Worm (Caenorhabditis elegans) whole organism, young adult: Measurements from ENCODE around the gene tag-131.

ENCODE experiments used
- K12H6.12 ChIP-seq: fragments of 200-800 bp; sonication (Bioruptor generic); optimal IDR thresholded peaks from 2 replicates; lab custom pipeline; 2018; ENCODE audit warnings: mild to moderate bottlenecking, missing genetic modification characterization, missing compliant biosample characterization
- fkh-3 ChIP-seq: sonication (generic microtip); optimal IDR thresholded peaks from 2 replicates; lab custom pipeline; 2016; ENCODE audit warnings: mild to moderate bottlenecking, missing genetic modification characterization, missing compliant biosample characterization
- hmg-1.2 ChIP-seq: fragments of 200-800 bp; sonication (Bioruptor generic); IDR thresholded peaks from 2 replicates; pipeline ENCODE4 v1.3.6; 2022; ENCODE audit warnings: missing genetic modification reagents, missing genetic modification characterization, missing compliant biosample characterization
- lin-26 ChIP-seq: fragments of 200-800 bp; sonication (Bioruptor generic); IDR thresholded peaks from 2 replicates; pipeline ENCODE4 v1.3.6; 2022; ENCODE audit warnings: missing genetic modification reagents, missing genetic modification characterization, missing compliant biosample characterization
- mel-28 ChIP-seq: sonication (generic microtip); optimal IDR thresholded peaks from 2 replicates; lab custom pipeline; 2016; ENCODE audit warnings: borderline replicate concordance, mild to moderate bottlenecking, missing genetic modification characterization, missing compliant biosample characterization
- nhr-80 ChIP-seq: sonication (generic microtip); optimal IDR thresholded peaks from 2 replicates; lab custom pipeline; 2016; ENCODE audit warnings: missing genetic modification characterization, missing compliant biosample characterization
- rcor-1 ChIP-seq: fragments of 200-800 bp; sonication (Bioruptor generic); IDR thresholded peaks from 2 replicates; pipeline ENCODE4 v1.3.6; 2022; ENCODE audit warnings: missing genetic modification reagents, missing genetic modification characterization, missing compliant biosample characterization
- repo-1 ChIP-seq: sonication (generic microtip); optimal IDR thresholded peaks from 2 replicates; lab custom pipeline; 2017; ENCODE audit warnings: mild to moderate bottlenecking, missing genetic modification characterization, missing compliant biosample characterization
- ztf-28 ChIP-seq: fragments of 200-800 bp; sonication (Bioruptor generic); IDR thresholded peaks from 2 replicates; pipeline ENCODE4 v1.3.6; 2022; ENCODE audit warnings: missing genetic modification reagents, missing genetic modification characterization, missing compliant biosample characterization

Gene tag-131

DNA sequence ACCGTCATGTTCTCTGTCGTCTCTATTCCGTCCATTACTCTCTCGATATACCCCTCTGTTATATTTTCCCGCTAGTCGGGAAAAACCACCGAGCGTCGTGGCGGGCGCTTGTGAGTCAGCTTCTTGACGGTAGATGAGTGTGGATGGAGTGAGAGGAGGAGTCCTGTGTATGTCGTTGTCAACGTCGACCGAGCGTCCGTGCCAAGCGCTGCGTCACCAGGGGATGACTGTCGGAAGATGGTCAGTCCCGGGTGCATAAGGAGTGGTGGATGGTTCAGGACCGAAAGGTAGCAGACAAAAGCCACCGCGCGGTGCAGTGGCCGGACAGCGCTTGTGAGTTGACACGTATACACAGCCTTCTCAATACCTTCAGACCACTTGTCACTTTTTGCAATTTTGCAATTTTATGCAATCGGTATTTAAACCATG lies 51.9 kb downstream of the tag-131 start (continued):
- TF ChIP-seq lin-26 (GFP tag; lab: Robert Waterston, UW) = peak; percentile 86
- TF ChIP-seq nhr-80 (tag; lab: Kevin White, UChicago) = peak; percentile 60
- TF ChIP-seq fkh-3 (tag; lab: Kevin White, UChicago) = peak; percentile 55
- TF ChIP-seq hmg-1.2 (GFP tag; lab: Robert Waterston, UW) = peak; percentile 85
- TF ChIP-seq mel-28 (tag; lab: Kevin White, UChicago) = peak; percentile 33
- peak; percentile 74 for TF ChIP-seq repo-1
- 0 out of 2 replicates have a peak, but pooled peaks have one; percentile 40 for TF ChIP-seq ztf-28 (GFP tag; lab: Robert Waterston, UW)
- TF ChIP-seq rcor-1 (GFP tag; lab: Robert Waterston, UW) = peak; percentile 85
- peak; percentile 80 for TF ChIP-seq K12H6.12 (tag; lab: Kevin White, UChicago)
- TF ChIP-seq, all 124 proteins: peak for 54; not testable (repeated sequence) for 70
